Worm (Caenorhabditis elegans): ENCODE results near the gene bca-2.

The bca-2 gene

DNA sequence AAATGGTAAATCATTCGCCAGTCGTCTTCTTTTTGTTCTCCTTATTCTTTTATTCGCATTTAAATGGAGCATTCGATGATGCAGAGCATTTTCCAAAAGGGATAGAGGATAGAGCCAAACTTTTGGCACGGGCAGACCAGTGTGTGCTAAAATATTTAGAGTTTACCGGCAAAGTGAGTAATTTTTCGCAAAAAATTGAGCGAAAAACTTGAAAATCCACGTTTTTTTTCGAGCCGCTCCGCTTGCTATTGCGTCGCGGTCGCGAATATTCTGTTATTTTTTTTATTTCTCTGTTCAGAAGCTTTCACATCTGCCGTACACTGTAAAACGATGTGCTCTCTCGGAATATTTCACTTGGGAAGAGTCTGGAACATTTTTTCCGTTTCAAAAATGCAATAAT is 11.2 kb downstream of the bca-2 start, which contains the start of gene Y116A8C.43:
Y116A8C.43 (plus strand) TSS at position 3 of the 400 bp plus-strand sequence.
- TF ChIP-seq lin-39 (tag; optimal IDR thresholded peaks at IDR 0.05) (no peak), arid-1 (GFP tag; conservative IDR thresholded peaks at IDR 0.05) (peak; percentile 11; the same call in 1 of the 2 replicates), zfp-3 (GFP tag; conservative IDR thresholded peaks at IDR 0.05) (0 out of 2 replicates have a peak, but pooled peaks have one; percentile 17), ama-1 (optimal IDR thresholded peaks at IDR 0.05) (peak; percentile 84), nhr-111 (GFP tag; optimal IDR thresholded peaks at IDR 0.05) (no peak), mes-2 (tag; optimal IDR thresholded peaks at IDR 0.05; ENCODE audit: poor library complexity, severe bottlenecking) (peak; percentile 23), rbr-2 (tag; optimal IDR thresholded peaks at IDR 0.05) (peak; percentile 9), pha-4 (GFP tag; IDR thresholded peaks at IDR 0.05) (no peak), pha-4 (tag; optimal IDR thresholded peaks at IDR 0.05) (no peak), saeg-2 (GFP tag; IDR thresholded peaks at IDR 0.05) (no peak), lin-1 (GFP tag; IDR thresholded peaks at IDR 0.05) (no peak), R02D3.7 (tag; optimal IDR thresholded peaks at IDR 0.05) (no peak), T26A8.4 (GFP tag; IDR thresholded peaks at IDR 0.05) (0 out of 2 replicates have a peak, but pooled peaks have one; percentile 27), F49E8.2 (tag; optimal IDR thresholded peaks at IDR 0.05; ENCODE audit: borderline replicate concordance) (peak; percentile 79), ceh-32 (tag; optimal IDR thresholded peaks at IDR 0.05; ENCODE audit: poor library complexity) (no peak), aha-1 (tag) (peak; percentile 76), unc-130 (GFP tag; optimal IDR thresholded peaks at IDR 0.05) (peak; percentile 56), D1046.2 (GFP tag; IDR thresholded peaks at IDR 0.05) (no peak), madf-5 (GFP tag; IDR thresholded peaks at IDR 0.05) (no peak), lin-38 (GFP tag; IDR thresholded peaks at IDR 0.05) (peak; percentile 73), daf-16 (GFP tag; optimal IDR thresholded peaks at IDR 0.05) (no peak), daf-16 (tag; optimal IDR thresholded peaks at IDR 0.05) (peak; percentile 27), nhr-42 (GFP tag; IDR thresholded peaks at IDR 0.05) (no peak), Y105C5A.15 (GFP tag; IDR thresholded peaks at IDR 0.05) (no peak), mdl-1 (tag; optimal IDR thresholded peaks at IDR 0.05) (no peak)

DNA sequence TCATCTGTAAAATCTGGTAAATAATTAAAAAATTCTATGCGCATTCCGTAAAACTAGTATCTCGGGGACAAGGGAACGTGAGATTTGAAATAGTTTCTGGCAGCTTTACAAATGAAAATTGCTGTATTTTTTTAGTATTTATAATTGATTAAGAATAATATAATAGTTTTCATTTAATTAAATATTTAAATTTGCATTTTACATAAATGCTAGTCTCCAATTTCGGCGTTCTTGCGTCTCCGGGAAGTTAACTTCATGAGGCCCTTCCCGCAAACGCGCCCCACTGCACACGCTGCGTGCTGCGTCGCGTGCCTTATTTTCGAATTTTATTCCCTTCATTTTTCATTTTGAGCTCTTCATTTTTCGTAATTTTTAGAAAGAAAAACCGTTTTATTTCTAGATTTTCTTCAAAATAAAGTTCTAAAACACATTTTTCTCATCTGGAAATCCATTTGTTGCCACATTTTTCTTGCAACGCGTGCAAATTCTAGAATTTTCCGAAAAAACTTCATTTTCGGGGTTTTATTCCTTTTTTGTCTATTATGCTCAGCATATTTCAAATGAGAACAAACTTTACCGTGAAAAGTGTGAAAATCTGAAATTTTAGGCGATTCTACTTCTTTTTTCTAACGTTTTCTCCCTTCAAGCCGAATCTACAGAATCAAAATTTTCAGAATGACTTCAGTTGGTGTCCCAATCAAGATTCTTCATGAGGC is 12.5 kb downstream of the bca-2 start, which contains the start of the genes snx-13 and snr-1:
snx-13 (minus strand) TSS at position 55 of the 716 bp plus-strand sequence.
snr-1 (plus strand) TSS at position 666 of the 716 bp plus-strand sequence.
- TF ChIP-seq F26F4.8 (GFP tag; conservative IDR thresholded peaks at IDR 0.05) (no peak), hmg-1.1 (GFP tag; IDR thresholded peaks at IDR 0.05) (peak; percentile 75), nhr-42 (GFP tag; IDR thresholded peaks at IDR 0.05) (no peak), nhr-28 (tag; optimal IDR thresholded peaks at IDR 0.05) (peak; percentile 44), hif-1 (tag; optimal IDR thresholded peaks at IDR 0.05) (peak in 1 of 2 experiments; percentile 95), ztf-11 (tag; optimal IDR thresholded peaks at IDR 0.05) (no peak), F49E8.2 (tag; optimal IDR thresholded peaks at IDR 0.05; ENCODE audit: borderline replicate concordance) (peak; percentile 3), spr-3 (GFP tag; optimal IDR thresholded peaks at IDR 0.05) (no peak), D1046.2 (GFP tag; IDR thresholded peaks at IDR 0.05) (peak; percentile 79; the same call in 1 of the 2 replicates), skn-1 (tag; optimal IDR thresholded peaks at IDR 0.05) (no peak), madf-5 (GFP tag; IDR thresholded peaks at IDR 0.05) (0 out of 4 replicates have a peak, but pooled peaks of 1 of the 2 experiments have one; percentile 62), set-16 (GFP tag; IDR thresholded peaks at IDR 0.05) (0 out of 2 replicates have a peak, but pooled peaks have one; percentile 13), F37D6.2 (tag; optimal IDR thresholded peaks at IDR 0.05) (peak; percentile 69), dve-1 (tag; optimal IDR thresholded peaks at IDR 0.05; ENCODE audit: insufficient read depth) (peak; percentile 48), vab-7 (GFP tag; IDR thresholded peaks at IDR 0.05) (peak; percentile 86), sdz-12 (GFP tag; optimal IDR thresholded peaks at IDR 0.05) (peak; percentile 89), jun-1 (tag; optimal IDR thresholded peaks at IDR 0.05) (no peak), saeg-2 (GFP tag; IDR thresholded peaks at IDR 0.05) (no peak), zip-11 (GFP tag; IDR thresholded peaks at IDR 0.05) (no peak), snpc-1.2 (GFP tag; IDR thresholded peaks at IDR 0.05) (peak; percentile 81), nhr-77 (tag; optimal IDR thresholded peaks at IDR 0.05) (peak; percentile 60), egl-27 (tag; optimal IDR thresholded peaks at IDR 0.05) (no peak), arid-1 (GFP tag; conservative IDR thresholded peaks at IDR 0.05) (peak; percentile 61; the same call in 1 of the 2 replicates), zfp-2 (tag; optimal IDR thresholded peaks at IDR 0.05) (peak; percentile 62), mes-2 (tag; optimal IDR thresholded peaks at IDR 0.05; ENCODE audit: poor library complexity, severe bottlenecking) (peak; percentile 96), rbr-2 (tag; optimal IDR thresholded peaks at IDR 0.05) (peak; percentile 70), ces-1 (GFP tag; optimal IDR thresholded peaks at IDR 0.05) (no peak), lir-3 (tag; optimal IDR thresholded peaks at IDR 0.05) (peak; percentile 58), tag-97 (GFP tag; IDR thresholded peaks at IDR 0.05) (no peak), php-3 (GFP tag; IDR thresholded peaks at IDR 0.05) (no peak), lin-13 (GFP tag; optimal IDR thresholded peaks at IDR 0.05) (peak; percentile 50)
